Worm (Caenorhabditis elegans): ENCODE data around the gene ard-1.

- TF ChIP-seq sem-4 (tag; optimal IDR thresholded peaks at IDR 0.05): no peak
- TF ChIP-seq unc-39 (tag; optimal IDR thresholded peaks at IDR 0.05): no peak
- TF ChIP-seq peb-1 (tag; optimal IDR thresholded peaks at IDR 0.05): no peak
- no peak for TF ChIP-seq ama-1 (optimal IDR thresholded peaks at IDR 0.05)
- no peak for TF ChIP-seq unc-55 (GFP tag; optimal IDR thresholded peaks at IDR 0.05)
- TF ChIP-seq lin-39 (tag; optimal IDR thresholded peaks at IDR 0.05): no peak
- no peak for TF ChIP-seq nhr-23 (tag; optimal IDR thresholded peaks at IDR 0.05)
- no peak for TF ChIP-seq nhr-25 (tag; optimal IDR thresholded peaks at IDR 0.05)
- TF ChIP-seq ztf-11 (tag; optimal IDR thresholded peaks at IDR 0.05): no peak
- TF ChIP-seq nhr-11 (tag; optimal IDR thresholded peaks at IDR 0.05): no peak
- no peak for TF ChIP-seq zag-1 (tag; optimal IDR thresholded peaks at IDR 0.05)
Measured at ce11 chrIV:11112641-11113040, 18.4 kb upstream of the ard-1 start, which contains the start of gene clc-9.
